Worm (Caenorhabditis elegans) whole organism, L1 larva: ENCODE results near the gene T04C12.7.

Source experiments
- aly-2 ChIP-seq: fragments of 150-350 bp; optimal IDR thresholded peaks from 2 replicates; lab custom pipeline; 2014; ENCODE audit warnings: missing biosample characterization, missing genetic modification characterization
- blmp-1 ChIP-seq: fragments of 150-350 bp; optimal IDR thresholded peaks from 2 replicates; lab custom pipeline; 2014; ENCODE audit warnings: missing biosample characterization, missing genetic modification characterization
- ceh-90 ChIP-seq: sonication (generic microtip); optimal IDR thresholded peaks from 2 replicates; lab custom pipeline; 2016; ENCODE audit warnings: missing genetic modification characterization, missing compliant biosample characterization
- dsc-1 ChIP-seq: sonication (generic microtip); optimal IDR thresholded peaks from 2 replicates; lab custom pipeline; 2016; ENCODE audit warnings: mild to moderate bottlenecking, missing genetic modification characterization, missing compliant biosample characterization
- efl-1 ChIP-seq, 4 experiments: fragments of 150-350 bp; optimal IDR thresholded peaks in 3 of 4; peaks in 1 of 4; 1 replicate in 1 of 4; 2 replicates in 3 of 4; lab custom pipeline; 2014; ENCODE audit warnings: missing biosample characterization in 2 of 4, missing genetic modification characterization in 2 of 4, missing genetic modification reagents in 2 of 4
- egl-13 ChIP-seq: sonication (generic microtip); optimal IDR thresholded peaks from 2 replicates; lab custom pipeline; 2016; ENCODE audit warnings: missing genotype, missing genetic modification reagents, missing genetic modification characterization, missing compliant biosample characterization
- elt-2 ChIP-seq: sonication (generic microtip); optimal IDR thresholded peaks from 2 replicates; lab custom pipeline; 2016; ENCODE audit warnings: missing genetic modification characterization, mild to moderate bottlenecking, inconsistent platforms, missing compliant biosample characterization, missing genetic modification reagents
- elt-3 ChIP-seq, 6 experiments: fragments of 150-350 bp in 1 of 6; sonication (generic microtip); optimal IDR thresholded peaks; 2 replicates each; lab custom pipeline; 2017 to 2018; ENCODE audit warnings: missing biosample characterization in 6 of 6, missing genetic modification characterization in 6 of 6, inconsistent platforms in 1 of 6
- fkh-8 ChIP-seq: sonication (generic microtip); optimal IDR thresholded peaks from 2 replicates; lab custom pipeline; 2016; ENCODE audit warnings: mild to moderate bottlenecking, missing genetic modification characterization, missing compliant biosample characterization
- jun-1 ChIP-seq: fragments of 150-350 bp; optimal IDR thresholded peaks from 2 replicates; lab custom pipeline; 2014; ENCODE audit warnings: missing biosample characterization, missing genetic modification reagents, missing genetic modification characterization
- lin-14 ChIP-seq: fragments of 200-800 bp; sonication (Bioruptor generic); optimal IDR thresholded peaks from 2 replicates; lab custom pipeline; 2018; ENCODE audit warnings: mild to moderate bottlenecking, missing genetic modification characterization, moderate library complexity, missing compliant biosample characterization
- lin-15B ChIP-seq: fragments of 150-350 bp; sonication (generic microtip); optimal IDR thresholded peaks from 3 replicates; lab custom pipeline; 2014; ENCODE audit warnings: missing biosample characterization, missing genetic modification characterization
- lin-35 ChIP-seq, 2 experiments: fragments of 150-350 bp; optimal IDR thresholded peaks; 2 replicates each; lab custom pipeline; 2014; ENCODE audit warnings: missing biosample characterization in 2 of 2, missing genetic modification characterization in 2 of 2, missing genetic modification reagents in 2 of 2
- lsy-2 ChIP-seq, 2 experiments: fragments of 150-350 bp; optimal IDR thresholded peaks; 2 replicates each; lab custom pipeline; 2014; ENCODE audit warnings: missing biosample characterization in 2 of 2, missing genetic modification characterization in 2 of 2
- mab-9 ChIP-seq: fragments of 200-800 bp; sonication (Bioruptor generic); IDR thresholded peaks from 2 replicates; pipeline ENCODE4 v1.3.6; 2022; ENCODE audit warnings: missing genetic modification reagents, missing genetic modification characterization, missing compliant biosample characterization
- mef-2 ChIP-seq: fragments of 150-350 bp; optimal IDR thresholded peaks from 2 replicates; lab custom pipeline; 2014; ENCODE audit warnings: missing biosample characterization, missing genetic modification characterization
- mep-1 ChIP-seq: fragments of 150-350 bp; optimal IDR thresholded peaks from 2 replicates; lab custom pipeline; 2014; ENCODE audit warnings: missing biosample characterization, missing genetic modification characterization
- nhr-11 ChIP-seq: fragments of 150-350 bp; optimal IDR thresholded peaks from 2 replicates; lab custom pipeline; 2014; ENCODE audit warnings: missing biosample characterization, missing genetic modification characterization
- nhr-19 ChIP-seq: fragments of 200-800 bp; sonication (Bioruptor generic); conservative IDR thresholded peaks from 2 replicates; pipeline ENCODE4 v1.3.6; 2022; ENCODE audit warnings: missing genetic modification characterization, missing compliant biosample characterization
- nhr-20 ChIP-seq: sonication (generic microtip); optimal IDR thresholded peaks from 2 replicates; lab custom pipeline; 2016; ENCODE audit warnings: mild to moderate bottlenecking, missing genetic modification characterization, missing compliant biosample characterization
- nhr-237 ChIP-seq: fragments of 150-350 bp; optimal IDR thresholded peaks from 2 replicates; lab custom pipeline; 2014; ENCODE audit warnings: missing biosample characterization, missing genetic modification characterization
- nhr-28 ChIP-seq: fragments of 150-350 bp; optimal IDR thresholded peaks from 2 replicates; lab custom pipeline; 2014; ENCODE audit warnings: missing biosample characterization, missing genetic modification characterization
- nhr-47 ChIP-seq: sonication (generic microtip); optimal IDR thresholded peaks from 2 replicates; lab custom pipeline; 2016; ENCODE audit warnings: mild to moderate bottlenecking, missing genetic modification characterization, moderate library complexity, missing compliant biosample characterization
- nhr-71 ChIP-seq: sonication (generic microtip); optimal IDR thresholded peaks from 2 replicates; lab custom pipeline; 2016; ENCODE audit warnings: mild to moderate bottlenecking, missing genetic modification characterization, moderate library complexity, missing compliant biosample characterization
- nhr-85 ChIP-seq: sonication (generic microtip); peaks from one replicate; lab custom pipeline; 2016; ENCODE audit warnings: missing genetic modification characterization, inconsistent platforms, missing compliant biosample characterization
- nhr-90 ChIP-seq: sonication (generic microtip); optimal IDR thresholded peaks from 2 replicates; lab custom pipeline; 2016; ENCODE audit warnings: mild to moderate bottlenecking, missing genetic modification characterization, missing compliant biosample characterization; ENCODE audit not compliant: poor library complexity
- pqm-1 ChIP-seq: sonication (generic microtip); optimal IDR thresholded peaks from 3 replicates; lab custom pipeline; 2017; ENCODE audit warnings: missing biosample characterization, missing genetic modification characterization
- snu-23 ChIP-seq: sonication (generic microtip); optimal IDR thresholded peaks from 2 replicates; lab custom pipeline; 2016; ENCODE audit warnings: missing genetic modification characterization, missing compliant biosample characterization
- tlp-1 ChIP-seq: fragments of 150-350 bp; optimal IDR thresholded peaks from 2 replicates; lab custom pipeline; 2014; ENCODE audit warnings: missing biosample characterization, missing genetic modification characterization
- unc-30 ChIP-seq: sonication (generic microtip); optimal IDR thresholded peaks from 2 replicates; lab custom pipeline; 2017; ENCODE audit warnings: missing biosample characterization, missing genetic modification characterization
- unc-62 ChIP-seq: fragments of 150-350 bp; optimal IDR thresholded peaks from 2 replicates; lab custom pipeline; 2014; ENCODE audit warnings: missing biosample characterization, missing genetic modification reagents, missing genetic modification characterization
- unc-98 ChIP-seq: fragments of 200-800 bp; sonication (Bioruptor generic); IDR thresholded peaks from 2 replicates; pipeline ENCODE4 v1.3.6; 2022; ENCODE audit warnings: missing genetic modification characterization, missing compliant biosample characterization
- xbp-1 ChIP-seq: sonication (generic microtip); optimal IDR thresholded peaks from 2 replicates; lab custom pipeline; 2016; ENCODE audit warnings: missing genetic modification characterization, missing compliant biosample characterization
- zip-4 ChIP-seq: fragments of 200-800 bp; sonication (Bioruptor generic); optimal IDR thresholded peaks from 2 replicates; lab custom pipeline; 2018; ENCODE audit warnings: mild to moderate bottlenecking, missing genetic modification characterization, moderate library complexity, missing compliant biosample characterization
- ztf-4 ChIP-seq: fragments of 150-350 bp; optimal IDR thresholded peaks from 2 replicates; lab custom pipeline; 2014; ENCODE audit warnings: missing biosample characterization, missing genetic modification characterization

The T04C12.7 gene

ce11 chrV:11061887-11062286 lies 8.0 kb downstream of the T04C12.7 start:
- TF ChIP-seq nhr-11, result no peak
- peak; percentile 12 for TF ChIP-seq nhr-71 (tag; lab: Kevin White, UChicago)
- TF ChIP-seq mep-1 (tag; lab: Kevin White, UChicago), result peak; percentile 23
- peak; percentile 40 for TF ChIP-seq snu-23 (GFP tag; lab: Kevin White, UChicago)
- no peak for TF ChIP-seq unc-62 (GFP tag; lab: Kevin White, UChicago)
- TF ChIP-seq blmp-1 (tag; lab: Kevin White, UChicago), result peak; percentile 90
- TF ChIP-seq zip-4, result no peak
- TF ChIP-seq mef-2 (tag; lab: Kevin White, UChicago), result no peak
- TF ChIP-seq lin-35 (GFP tag; optimal IDR thresholded peaks at IDR 0.05; lab: Kevin White, UChicago), result peak in 1 of 2 experiments; percentile 15
- peak; percentile 36 for TF ChIP-seq nhr-20 (tag; lab: Kevin White, UChicago)
- peak; percentile 70 for TF ChIP-seq nhr-85 (tag; lab: Kevin White, UChicago)
- peak; percentile 62 for TF ChIP-seq lin-14 (GFP tag; lab: Kevin White, UChicago)
- TF ChIP-seq nhr-237 (tag; lab: Kevin White, UChicago), result no peak

DNA sequence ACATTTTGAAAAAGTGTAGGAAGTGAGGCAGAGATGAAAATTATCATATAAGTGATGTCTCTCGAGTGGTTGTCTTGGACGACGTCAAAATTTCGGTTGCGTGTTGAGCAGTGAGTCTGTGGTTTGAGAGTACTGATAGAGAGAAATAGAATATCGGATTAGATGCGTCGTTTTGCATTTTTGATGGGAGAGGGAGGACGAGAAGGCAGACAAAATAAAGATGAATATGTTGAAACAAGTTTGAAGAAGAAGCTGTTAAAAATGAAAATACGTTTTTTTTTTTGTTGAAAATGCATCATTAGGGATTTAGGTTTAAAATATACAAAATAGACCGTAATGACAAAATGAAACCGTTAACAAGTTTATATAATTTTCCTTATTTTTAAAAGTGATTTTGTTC lies 9.2 kb downstream of the T04C12.7 start, which contains the start of gene T04C12.9:
Gene T04C12.9 (minus strand): TSS at position 101 of the 400 bp plus-strand sequence.
- TF ChIP-seq egl-13 (tag; lab: Kevin White, UChicago), result no peak
- TF ChIP-seq lsy-2 (tag; optimal IDR thresholded peaks at IDR 0.05; lab: Kevin White, UChicago), result no peak
- TF ChIP-seq ceh-90 (tag; lab: Kevin White, UChicago), result no peak
- no peak for TF ChIP-seq nhr-85 (tag; lab: Kevin White, UChicago)
- no peak for TF ChIP-seq fkh-8 (tag; lab: Kevin White, UChicago)
- no peak for TF ChIP-seq xbp-1 (tag; lab: Kevin White, UChicago)
- TF ChIP-seq aly-2 (tag; lab: Kevin White, UChicago), result no peak
- no peak for TF ChIP-seq lin-15B (tag; lab: Kevin White, UChicago)
- no peak for TF ChIP-seq unc-98 (GFP tag; lab: Robert Waterston, UW)
- no peak for TF ChIP-seq zip-4

- TF ChIP-seq unc-30 (no peak), fkh-8 (tag; lab: Kevin White, UChicago) (peak; percentile 6)
These were observed 11.6 kb downstream of the T04C12.7 start, which contains the start of gene nlp-80 for ce11 chrV:11065513-11065912. Gene nlp-80, minus strand, starts transcription at chrV:11065613.

- TF ChIP-seq nhr-71 (tag; lab: Kevin White, UChicago) (peak; percentile 51), mef-2 (tag; lab: Kevin White, UChicago) (no peak), blmp-1 (tag; lab: Kevin White, UChicago) (peak; percentile 3), nhr-20 (tag; lab: Kevin White, UChicago) (peak; percentile 25), pqm-1 (tag; lab: Kevin White, UChicago) (peak; percentile 24), nhr-85 (tag; lab: Kevin White, UChicago) (peak; percentile 28), egl-13 (tag; lab: Kevin White, UChicago) (peak; percentile 23), elt-2 (tag; lab: Kevin White, UChicago) (peak; percentile 98), nhr-19 (GFP tag; lab: Robert Waterston, UW) (0 out of 2 replicates have a peak, but pooled peaks have one; percentile 10), ztf-4 (tag; lab: Kevin White, UChicago) (no peak), efl-1 (optimal IDR thresholded peaks at IDR 0.05; lab: Kevin White, UChicago) (no peak), efl-1 (GFP tag; optimal IDR thresholded peaks at IDR 0.05 in 1 of 2; lab: Kevin White, UChicago) (peak in 1 of 2 experiments; percentile 27), mab-9 (GFP tag; lab: Robert Waterston, UW) (no peak), nhr-28 (tag; lab: Kevin White, UChicago) (no peak), dsc-1 (tag; lab: Kevin White, UChicago) (peak; percentile 78), tlp-1 (tag; lab: Kevin White, UChicago) (peak; percentile 48), jun-1 (peak; percentile 48), lin-14 (GFP tag; lab: Kevin White, UChicago) (peak; percentile 49), lin-35 (GFP tag; optimal IDR thresholded peaks at IDR 0.05; lab: Kevin White, UChicago) (peak in 1 of 2 experiments; percentile 41), nhr-47 (peak; percentile 5), elt-3 (tag; optimal IDR thresholded peaks at IDR 0.05; lab: Kevin White, UChicago) (peak in 1 of 6 experiments; percentile 4), lin-15B (tag; lab: Kevin White, UChicago) (no peak), nhr-90 (peak; percentile 35)
These were observed 15.3 kb downstream of the T04C12.7 start, which contains the start of gene T04C12.8 for ce11 chrV:11069277-11069676. Gene T04C12.8, minus strand, starts transcription at chrV:11069358.
